Worm (Caenorhabditis elegans): ENCODE data around the gene col-87.
"Not testable (repeated sequence)": the region's sequence is repeated elsewhere in the genome, so short reads cannot be mapped to it uniquely, and the experiment has no call there.

- TF ChIP-seq snpc-4, ceh-28, pqm-1, attf-4, nhr-237, unc-39, ztf-11 (tag; optimal IDR thresholded peaks at IDR 0.05): not testable (repeated sequence)
These were observed 47.6 kb upstream of the col-87 start, which contains the start of gene cacn-1 for ce11 chrII:14142098-14142554.

All from whole organism, L4 larva.